Worm (Caenorhabditis elegans) whole organism, late embryonic: ENCODE data around the gene dhs-31.

ENCODE experiments used
- F13H6.1 ChIP-seq: sonication (generic microtip); optimal IDR thresholded peaks from 2 replicates; lab custom pipeline; 2016; ENCODE audit warnings: missing genetic modification characterization, missing compliant biosample characterization
- K09A11.1 ChIP-seq: sonication (generic microtip); optimal IDR thresholded peaks from 2 replicates; lab custom pipeline; 2017; ENCODE audit warnings: antibody characterized with exemption, mild to moderate bottlenecking, missing genetic modification characterization, missing compliant biosample characterization; ENCODE audit not compliant: insufficient read depth
- T23F11.4 ChIP-seq: fragments of 200-800 bp; sonication (Bioruptor generic); optimal IDR thresholded peaks from 2 replicates; lab custom pipeline; 2018; ENCODE audit warnings: mild to moderate bottlenecking, missing genetic modification characterization, missing compliant biosample characterization
- ama-1 ChIP-seq: fragments of 150-350 bp; optimal IDR thresholded peaks from 2 replicates; lab custom pipeline; 2014
- ceh-14 ChIP-seq: sonication (generic microtip); optimal IDR thresholded peaks from 2 replicates; lab custom pipeline; 2016; ENCODE audit warnings: missing genotype, missing genetic modification characterization, missing compliant biosample characterization
- ceh-18 ChIP-seq: sonication (generic microtip); optimal IDR thresholded peaks from 2 replicates; lab custom pipeline; 2016; ENCODE audit warnings: missing genetic modification characterization, missing compliant biosample characterization
- ceh-19 ChIP-seq: fragments of 200-800 bp; sonication (Bioruptor generic); optimal IDR thresholded peaks from 2 replicates; lab custom pipeline; 2018; ENCODE audit warnings: mild to moderate bottlenecking, missing genetic modification characterization, missing compliant biosample characterization
- ceh-2 ChIP-seq: sonication (generic microtip); optimal IDR thresholded peaks from 2 replicates; lab custom pipeline; 2016; ENCODE audit warnings: missing genotype, missing genetic modification characterization, missing compliant biosample characterization
- ceh-24 ChIP-seq: sonication (generic microtip); optimal IDR thresholded peaks from 2 replicates; lab custom pipeline; 2016; ENCODE audit warnings: mild to moderate bottlenecking, missing genetic modification characterization, missing compliant biosample characterization
- ceh-30 ChIP-seq: fragments of 150-350 bp; optimal IDR thresholded peaks from 2 replicates; lab custom pipeline; 2014; ENCODE audit warnings: missing biosample characterization, missing genetic modification characterization
- ceh-45 ChIP-seq: fragments of 200-800 bp; sonication (Bioruptor generic); IDR thresholded peaks from 2 replicates; pipeline ENCODE4 v1.3.6; 2022; ENCODE audit warnings: missing genetic modification reagents, missing genetic modification characterization, missing compliant biosample characterization
- ceh-48 ChIP-seq: sonication (generic microtip); optimal IDR thresholded peaks from 2 replicates; lab custom pipeline; 2016; ENCODE audit warnings: missing genetic modification characterization, inconsistent platforms, missing compliant biosample characterization
- ceh-9 ChIP-seq: sonication (generic microtip); optimal IDR thresholded peaks from 2 replicates; lab custom pipeline; 2016; ENCODE audit warnings: mild to moderate bottlenecking, missing genetic modification characterization, inconsistent platforms, missing compliant biosample characterization
- che-1 ChIP-seq: sonication (generic microtip); optimal IDR thresholded peaks from 2 replicates; lab custom pipeline; 2016; ENCODE audit warnings: mild to moderate bottlenecking, missing genetic modification characterization, missing compliant biosample characterization
- elt-2 ChIP-seq: sonication (generic microtip); optimal IDR thresholded peaks from 2 replicates; lab custom pipeline; 2016; ENCODE audit warnings: missing genetic modification reagents, missing genetic modification characterization, missing compliant biosample characterization
- fax-1 ChIP-seq: sonication (generic microtip); optimal IDR thresholded peaks from 2 replicates; lab custom pipeline; 2016; ENCODE audit warnings: missing genotype, missing genetic modification characterization, missing compliant biosample characterization
- fkh-10 ChIP-seq: fragments of 150-350 bp; optimal IDR thresholded peaks from 2 replicates; lab custom pipeline; 2014; ENCODE audit warnings: missing biosample characterization, missing genetic modification reagents, missing genetic modification characterization
- fkh-6 ChIP-seq: sonication (generic microtip); optimal IDR thresholded peaks from 2 replicates; lab custom pipeline; 2016; ENCODE audit warnings: missing genetic modification characterization, missing compliant biosample characterization
- madf-2 ChIP-seq: sonication (generic microtip); optimal IDR thresholded peaks from 2 replicates; lab custom pipeline; 2017; ENCODE audit warnings: missing genetic modification characterization, missing compliant biosample characterization
- mec-3 ChIP-seq: sonication (generic microtip); optimal IDR thresholded peaks from 2 replicates; lab custom pipeline; 2016; ENCODE audit warnings: borderline replicate concordance, missing genetic modification characterization, missing compliant biosample characterization
- nfya-1 ChIP-seq: sonication (generic microtip); optimal IDR thresholded peaks from 2 replicates; lab custom pipeline; 2017; ENCODE audit warnings: missing genetic modification characterization, mild to moderate bottlenecking, missing compliant biosample characterization, antibody characterized with exemption, moderate library complexity
- nhr-232 ChIP-seq: sonication (generic microtip); optimal IDR thresholded peaks from 2 replicates; lab custom pipeline; 2016; ENCODE audit warnings: missing genetic modification characterization, missing compliant biosample characterization
- npax-4 ChIP-seq: sonication (generic microtip); optimal IDR thresholded peaks from 2 replicates; lab custom pipeline; 2016; ENCODE audit warnings: missing genetic modification characterization, missing compliant biosample characterization
- pax-1 ChIP-seq: fragments of 150-350 bp; optimal IDR thresholded peaks from 2 replicates; lab custom pipeline; 2014; ENCODE audit warnings: missing biosample characterization, missing genetic modification characterization
- pha-4 ChIP-seq: fragments of 150-350 bp; optimal IDR thresholded peaks from 2 replicates; lab custom pipeline; 2018; ENCODE audit warnings: missing biosample characterization, missing genetic modification reagents, missing genetic modification characterization
- pros-1 ChIP-seq: fragments of 150-350 bp; optimal IDR thresholded peaks from 2 replicates; lab custom pipeline; 2014; ENCODE audit warnings: missing biosample characterization, missing genetic modification reagents, missing genetic modification characterization
- rnt-1 ChIP-seq: sonication (generic microtip); optimal IDR thresholded peaks from 2 replicates; lab custom pipeline; 2016; ENCODE audit warnings: missing genetic modification characterization, missing compliant biosample characterization
- sdc-2 ChIP-seq: sonication (generic microtip); optimal IDR thresholded peaks from 2 replicates; lab custom pipeline; 2016; ENCODE audit warnings: missing genotype, missing genetic modification characterization, missing compliant biosample characterization
- syd-9 ChIP-seq: sonication (generic microtip); optimal IDR thresholded peaks from 2 replicates; lab custom pipeline; 2016; ENCODE audit warnings: mild to moderate bottlenecking, missing genetic modification characterization, moderate library complexity, missing compliant biosample characterization
- tbx-7 ChIP-seq: sonication (generic microtip); optimal IDR thresholded peaks from 2 replicates; lab custom pipeline; 2016; ENCODE audit warnings: missing genotype, missing genetic modification characterization, missing compliant biosample characterization
- ttx-3 ChIP-seq: sonication (generic microtip); optimal IDR thresholded peaks from 2 replicates; lab custom pipeline; 2016; ENCODE audit warnings: missing genetic modification reagents, missing genetic modification characterization, missing compliant biosample characterization
- unc-3 ChIP-seq, 2 experiments: fragments of 200-800 bp in 1 of 2; sonication (Bioruptor generic) in 1 of 2; sonication (generic microtip) in 1 of 2; conservative IDR thresholded peaks in 1 of 2; optimal IDR thresholded peaks in 1 of 2; 2 replicates each; pipeline versions ENCODE4 v1.3.6 to Lab custom; 2016 to 2022; ENCODE audit warnings: missing compliant biosample characterization in 2 of 2, missing genetic modification characterization in 2 of 2, missing genetic modification reagents in 1 of 2
- unc-42 ChIP-seq: sonication (generic microtip); optimal IDR thresholded peaks from 2 replicates; lab custom pipeline; 2016; ENCODE audit warnings: missing genotype, missing genetic modification characterization, missing compliant biosample characterization
- unc-55 ChIP-seq: sonication (generic microtip); optimal IDR thresholded peaks from 2 replicates; lab custom pipeline; 2017; ENCODE audit warnings: missing biosample characterization, missing genetic modification reagents, missing genetic modification characterization
- zip-5 ChIP-seq: sonication (generic microtip); optimal IDR thresholded peaks from 2 replicates; lab custom pipeline; 2016; ENCODE audit warnings: missing genetic modification characterization, missing compliant biosample characterization
- ztf-16 ChIP-seq: sonication (generic microtip); optimal IDR thresholded peaks from 2 replicates; lab custom pipeline; 2017; ENCODE audit warnings: missing genetic modification characterization, missing compliant biosample characterization

Gene dhs-31

DNA sequence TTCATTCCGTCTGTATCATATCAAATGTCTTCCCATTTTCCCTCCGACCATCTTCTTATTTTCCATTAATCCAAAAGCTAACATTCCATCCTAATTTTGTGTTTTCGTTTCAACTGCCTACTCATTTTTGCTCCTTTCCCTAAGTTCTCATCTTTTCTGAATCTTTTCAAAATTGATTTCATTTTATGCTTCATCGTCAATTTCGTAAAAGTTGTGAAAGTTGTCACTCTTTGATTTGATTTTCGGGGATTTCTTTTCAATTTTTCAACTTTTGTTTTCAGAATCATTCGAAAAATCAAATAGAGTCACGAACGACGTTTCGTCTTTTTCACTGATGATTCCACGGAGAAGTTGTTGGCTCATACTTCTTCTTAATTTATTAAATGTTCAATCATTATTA lies 26.8 kb upstream of the dhs-31 start, which contains the start of gene cwn-2:
Gene cwn-2, plus strand, starts transcription at position 276 of the 400 bp plus-strand sequence.
- TF ChIP-seq unc-42 (tag; lab: Kevin White, UChicago) (peak; percentile 11), nhr-232 (tag; lab: Kevin White, UChicago) (no peak)

DNA sequence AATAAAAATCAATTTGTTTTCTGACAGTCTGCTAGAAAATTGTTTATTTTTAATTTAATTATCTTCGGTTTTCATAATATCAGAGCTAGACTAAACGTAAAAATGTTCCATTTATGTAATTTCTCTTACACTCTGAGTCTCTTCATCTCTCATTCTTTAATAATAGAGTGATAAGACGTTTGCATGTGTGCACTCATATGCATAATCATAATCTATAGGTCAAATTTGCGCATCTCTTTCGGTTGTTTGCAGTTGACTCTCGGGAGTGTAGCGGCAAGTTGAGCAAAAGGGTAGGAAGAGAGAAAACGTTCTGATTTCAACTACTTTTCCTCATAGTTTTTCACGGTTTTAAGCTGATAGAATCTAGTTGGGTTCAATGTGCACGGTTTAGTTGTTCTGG lies 25.8 kb upstream of the dhs-31 start:
- TF ChIP-seq ceh-14 (tag; lab: Kevin White, UChicago) (no peak), ceh-30 (tag; lab: Kevin White, UChicago) (no peak), unc-3 (GFP tag; conservative IDR thresholded peaks at IDR 0.05; lab: Robert Waterston, UW) (no peak), unc-3 (tag; optimal IDR thresholded peaks at IDR 0.05; lab: Kevin White, UChicago) (no peak), F13H6.1 (no peak), fkh-10 (GFP tag; lab: Kevin White, UChicago) (no peak), zip-5 (no peak), che-1 (tag; lab: Kevin White, UChicago) (no peak), K09A11.1 (tag; lab: Kevin White, UChicago) (no peak), pax-1 (tag; lab: Kevin White, UChicago) (peak; percentile 38), ceh-9 (tag; lab: Kevin White, UChicago) (no peak), elt-2 (peak; percentile 54), ceh-2 (tag; lab: Kevin White, UChicago) (no peak), ztf-16 (no peak), ceh-24 (tag; lab: Kevin White, UChicago) (no peak), syd-9 (no peak)

DNA sequence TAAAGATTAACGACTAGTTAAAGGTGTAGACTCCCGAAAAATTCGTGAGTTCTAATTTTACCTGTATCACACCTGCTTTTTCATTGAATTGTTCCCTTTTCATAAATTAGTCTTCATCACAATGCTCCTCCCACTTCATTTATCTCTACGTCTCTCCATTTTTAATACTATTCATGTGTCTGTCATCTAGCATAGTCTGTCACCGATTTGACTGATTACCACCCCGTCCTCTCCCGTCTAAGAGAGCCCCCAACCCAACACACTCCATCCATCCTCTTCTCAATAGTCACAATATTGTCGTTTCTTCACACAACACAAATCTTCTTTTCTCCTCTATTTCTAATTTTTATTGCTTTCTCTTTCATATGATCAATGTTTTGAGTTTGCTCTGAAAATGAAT lies 24.5 kb upstream of the dhs-31 start:
- TF ChIP-seq unc-3 (GFP tag; conservative IDR thresholded peaks at IDR 0.05; lab: Robert Waterston, UW) (no peak), unc-3 (tag; optimal IDR thresholded peaks at IDR 0.05; lab: Kevin White, UChicago) (no peak), unc-55 (GFP tag; lab: Kevin White, UChicago) (peak; percentile 99)

DNA sequence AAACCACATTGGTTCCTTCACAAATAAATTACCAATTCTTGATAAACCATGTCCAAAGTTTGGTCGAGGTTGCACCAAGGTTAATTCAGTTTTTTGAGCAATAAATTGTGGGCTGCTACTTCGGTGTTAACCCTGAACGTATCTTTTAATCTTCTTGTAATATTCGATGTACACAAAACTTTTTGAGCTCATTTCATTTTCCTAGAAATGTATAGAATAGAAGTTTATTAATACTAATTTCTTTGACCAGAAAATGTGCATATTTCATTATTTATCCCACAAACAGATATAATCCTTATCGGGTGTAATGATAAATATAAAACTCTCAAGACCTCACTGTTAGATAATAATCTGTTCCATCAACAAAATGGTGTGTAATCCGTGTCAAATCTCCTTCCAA lies 23.2 kb upstream of the dhs-31 start:
- no peak for TF ChIP-seq ama-1 (lab: Kevin White, UChicago)
- no peak for TF ChIP-seq ceh-45
- no peak for TF ChIP-seq sdc-2 (tag; lab: Kevin White, UChicago)
- TF ChIP-seq npax-4 (tag; lab: Kevin White, UChicago): no peak
- TF ChIP-seq T23F11.4: no peak
- TF ChIP-seq ttx-3 (tag; lab: Kevin White, UChicago): no peak
- TF ChIP-seq ceh-19 (GFP tag; lab: Kevin White, UChicago): no peak
- no peak for TF ChIP-seq madf-2 (tag; lab: Kevin White, UChicago)
- no peak for TF ChIP-seq nfya-1
- no peak for TF ChIP-seq ceh-30 (tag; lab: Kevin White, UChicago)

DNA sequence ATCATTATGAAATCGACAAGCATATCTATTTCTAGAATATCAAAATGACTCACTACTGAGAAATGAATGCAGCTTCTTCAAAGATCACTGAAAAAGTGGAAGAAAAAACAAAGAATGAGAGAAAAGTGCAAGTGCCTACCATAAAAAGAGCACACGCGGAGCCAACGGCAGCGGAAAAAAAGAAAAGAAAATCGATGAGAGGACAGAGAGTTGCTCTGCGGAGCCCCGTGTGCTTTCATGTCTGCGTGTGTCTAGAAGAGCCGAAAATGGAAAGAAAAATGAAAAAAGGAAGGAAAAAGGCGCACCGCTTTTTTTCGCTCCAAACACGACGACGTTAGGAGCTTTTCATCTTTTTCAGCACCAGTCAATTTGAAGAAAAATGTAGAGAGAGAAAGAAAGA lies 22.0 kb upstream of the dhs-31 start, which contains the start of gene ipla-7:
Gene ipla-7, minus strand, starts transcription at position 122 of the 400 bp plus-strand sequence.
- TF ChIP-seq pros-1 (tag; lab: Kevin White, UChicago): no peak
- peak; percentile 54 for TF ChIP-seq ceh-48
- no peak for TF ChIP-seq fkh-6 (tag; lab: Kevin White, UChicago)
- TF ChIP-seq unc-42 (tag; lab: Kevin White, UChicago): peak; percentile 37
- TF ChIP-seq fax-1 (tag; lab: Kevin White, UChicago): peak; percentile 9

DNA sequence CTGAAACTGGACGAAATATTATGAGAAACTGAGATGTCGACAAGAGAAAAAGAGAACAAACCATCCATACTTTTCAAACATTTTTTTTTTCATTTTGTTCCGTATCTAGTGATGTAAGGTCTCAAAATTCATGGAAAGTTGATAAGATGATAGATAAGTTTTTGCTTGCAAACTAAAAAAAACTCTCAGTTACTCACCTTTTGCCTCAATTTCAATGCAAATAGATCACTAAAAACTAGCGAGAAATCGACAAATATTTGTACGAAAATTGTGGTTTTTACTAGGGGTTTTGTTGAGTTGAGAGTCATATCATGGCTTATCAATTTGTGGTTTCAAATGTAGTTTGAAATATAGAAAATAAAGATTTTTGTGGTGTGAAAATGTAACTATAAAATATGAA lies 20.1 kb upstream of the dhs-31 start:
- TF ChIP-seq ceh-48 (no peak), mec-3 (tag; lab: Kevin White, UChicago) (no peak), rnt-1 (no peak), ztf-16 (no peak), ceh-19 (GFP tag; lab: Kevin White, UChicago) (no peak), ceh-18 (tag; lab: Kevin White, UChicago) (no peak), npax-4 (tag; lab: Kevin White, UChicago) (no peak), tbx-7 (no peak), pha-4 (tag; lab: Kevin White, UChicago) (no peak)
